Fruit fly (Drosophila melanogaster): ENCODE measurements around the gene TBC1D5.

TBC1D5 gene

dm6 chr3R:13260114-13260673 lies 11.6 kb downstream of the TBC1D5 start, which contains the start of gene CG11686 (continued):
- TF ChIP-seq CG9932 (GFP tag; IDR thresholded peaks at IDR 0.05), result 0 out of 2 replicates have a peak, but pooled peaks have one; percentile 15
- no peak for TF ChIP-seq CG15011 (GFP tag; optimal IDR thresholded peaks at IDR 0.05)
- TF ChIP-seq CG10462 (GFP tag; optimal IDR thresholded peaks at IDR 0.05), result no peak
- peak; percentile 28 for TF ChIP-seq pzg (GFP tag; optimal IDR thresholded peaks at IDR 0.05)
- no peak for TF ChIP-seq CG17912 (GFP tag; optimal IDR thresholded peaks at IDR 0.05)
- TF ChIP-seq nerfin-2 (GFP tag; IDR thresholded peaks at IDR 0.05; ENCODE audit: partially characterized antibody), result no peak
- TF ChIP-seq lmd (GFP tag; IDR thresholded peaks at IDR 0.05), result no peak
- TF ChIP-seq CG6689 (GFP tag; IDR thresholded peaks at IDR 0.05), result no peak
- TF ChIP-seq CG15073 (GFP tag; optimal IDR thresholded peaks at IDR 0.05), result no peak
- no peak for TF ChIP-seq tap (tag; optimal IDR thresholded peaks at IDR 0.05)
- no peak for TF ChIP-seq Hr3 (GFP tag; optimal IDR thresholded peaks at IDR 0.05)
- TF ChIP-seq CG18764 (GFP tag; optimal IDR thresholded peaks at IDR 0.05), result no peak
- no peak for TF ChIP-seq sim (GFP tag; IDR thresholded peaks at IDR 0.05)
- TF ChIP-seq CG1233 (GFP tag; optimal IDR thresholded peaks at IDR 0.05), result no peak
- peak; percentile 56; the same call in 1 of the 2 replicates for TF ChIP-seq bbx (GFP tag; IDR thresholded peaks at IDR 0.05; ENCODE audit: partially characterized antibody)
- TF ChIP-seq cato (GFP tag; optimal IDR thresholded peaks at IDR 0.05; ENCODE audit: borderline replicate concordance), result no peak
- no peak for TF ChIP-seq psq (GFP tag; optimal IDR thresholded peaks at IDR 0.05)
- no peak for TF ChIP-seq CG16779 (GFP tag; IDR thresholded peaks at IDR 0.05)
- no peak for TF ChIP-seq ash1 (GFP tag; optimal IDR thresholded peaks at IDR 0.05)
- no peak for TF ChIP-seq CG8359 (GFP tag; optimal IDR thresholded peaks at IDR 0.05; ENCODE audit: borderline replicate concordance)
- no peak for TF ChIP-seq emc (GFP tag; optimal IDR thresholded peaks at IDR 0.05)
- TF ChIP-seq kah (GFP tag; optimal IDR thresholded peaks at IDR 0.05), result peak; percentile 88
- TF ChIP-seq MTF-1 (GFP tag; optimal IDR thresholded peaks at IDR 0.05; ENCODE audit: borderline replicate concordance), result peak; percentile 17
- no peak for TF ChIP-seq Rx (GFP tag; IDR thresholded peaks at IDR 0.05)
- no peak for TF ChIP-seq CG13775 (GFP tag; optimal IDR thresholded peaks at IDR 0.05)
- TF ChIP-seq sc (optimal IDR thresholded peaks at IDR 0.05), result no peak
- no peak for TF ChIP-seq sc (GFP tag; optimal IDR thresholded peaks at IDR 0.05)
- TF ChIP-seq CG4282 (GFP tag; optimal IDR thresholded peaks at IDR 0.05), result no peak
- no peak for TF ChIP-seq Nf-YC (tag; optimal IDR thresholded peaks at IDR 0.05)
- TF ChIP-seq sisA (GFP tag; IDR thresholded peaks at IDR 0.05), result no peak
- TF ChIP-seq HmgZ (tag; optimal IDR thresholded peaks at IDR 0.05), result peak; percentile 4
- TF ChIP-seq pb (GFP tag; optimal IDR thresholded peaks at IDR 0.05), result no peak
- TF ChIP-seq CG34224 (GFP tag; IDR thresholded peaks at IDR 0.05; ENCODE audit: partially characterized antibody), result no peak
- TF ChIP-seq CG6765 (GFP tag; optimal IDR thresholded peaks at IDR 0.05), result no peak
- TF ChIP-seq CG10274 (GFP tag; optimal IDR thresholded peaks at IDR 0.05), result no peak
- no peak; the same call in 1 of the 2 replicates for TF ChIP-seq sna (GFP tag; IDR thresholded peaks at IDR 0.05; ENCODE audit: partially characterized antibody)
- no peak for TF ChIP-seq Ets65A (GFP tag)
- no peak for TF ChIP-seq CG13624 (GFP tag; optimal IDR thresholded peaks at IDR 0.05)
- TF ChIP-seq cas (GFP tag; IDR thresholded peaks at IDR 0.05), result no peak
- TF ChIP-seq BtbVII (GFP tag; optimal IDR thresholded peaks at IDR 0.05), result no peak
- no peak for TF ChIP-seq CG3281 (GFP tag; optimal IDR thresholded peaks at IDR 0.05)
- TF ChIP-seq dpn (GFP tag; optimal IDR thresholded peaks at IDR 0.05), result no peak
- no peak for TF ChIP-seq grn (GFP tag; optimal IDR thresholded peaks at IDR 0.05)
- TF ChIP-seq CG13296 (GFP tag; optimal IDR thresholded peaks at IDR 0.05), result no peak
- TF ChIP-seq nmo (GFP tag; optimal IDR thresholded peaks at IDR 0.05), result no peak
- TF ChIP-seq CG2129 (GFP tag; IDR thresholded peaks at IDR 0.05; ENCODE audit: partially characterized antibody), result no peak
- no peak for TF ChIP-seq Six4 (GFP tag; optimal IDR thresholded peaks at IDR 0.05)
- TF ChIP-seq CG11398 (GFP tag; optimal IDR thresholded peaks at IDR 0.05), result no peak
- no peak for TF ChIP-seq CG8478 (optimal IDR thresholded peaks at IDR 0.05)
- peak; percentile 82; the same call in 2 of the 3 replicates for TF ChIP-seq ci (GFP tag; IDR thresholded peaks at IDR 0.05)
- no peak for TF ChIP-seq CG4328 (GFP tag; optimal IDR thresholded peaks at IDR 0.05)

Measured in whole organism, embryonic.